Worm (Caenorhabditis elegans) whole organism, late embryonic: Measurements from ENCODE around the gene math-40.

Source experiments
- ama-1 ChIP-seq: fragments of 150-350 bp; optimal IDR thresholded peaks from 2 replicates; lab custom pipeline; 2014
- ceh-9 ChIP-seq: sonication (generic microtip); optimal IDR thresholded peaks from 2 replicates; lab custom pipeline; 2016; ENCODE audit warnings: mild to moderate bottlenecking, missing genetic modification characterization, inconsistent platforms, missing compliant biosample characterization
- fkh-10 ChIP-seq: fragments of 150-350 bp; optimal IDR thresholded peaks from 2 replicates; lab custom pipeline; 2014; ENCODE audit warnings: missing biosample characterization, missing genetic modification reagents, missing genetic modification characterization
- hlh-13 ChIP-seq: fragments of 200-800 bp; sonication (Bioruptor generic); optimal IDR thresholded peaks from 2 replicates; lab custom pipeline; 2018; ENCODE audit warnings: mild to moderate bottlenecking, missing genetic modification characterization, missing compliant biosample characterization
- hlh-30 ChIP-seq: sonication (generic microtip); optimal IDR thresholded peaks from 2 replicates; lab custom pipeline; 2017; ENCODE audit warnings: antibody characterized with exemption, missing genetic modification characterization, missing compliant biosample characterization; ENCODE audit not compliant: insufficient read depth
- lin-11 ChIP-seq: fragments of 200-800 bp; sonication (Bioruptor generic); optimal IDR thresholded peaks from 2 replicates; lab custom pipeline; 2018; ENCODE audit warnings: mild to moderate bottlenecking, missing genetic modification characterization, missing compliant biosample characterization
- nfya-1 ChIP-seq: sonication (generic microtip); optimal IDR thresholded peaks from 2 replicates; lab custom pipeline; 2017; ENCODE audit warnings: missing genetic modification characterization, mild to moderate bottlenecking, missing compliant biosample characterization, antibody characterized with exemption, moderate library complexity
- nhr-11 ChIP-seq: fragments of 150-350 bp; optimal IDR thresholded peaks from 2 replicates; lab custom pipeline; 2014; ENCODE audit warnings: missing biosample characterization, missing genetic modification characterization
- pag-3 ChIP-seq: sonication (generic microtip); optimal IDR thresholded peaks from 2 replicates; lab custom pipeline; 2016; ENCODE audit warnings: missing compliant biosample characterization, missing genetic modification characterization, borderline replicate concordance
- ref-2 ChIP-seq: sonication (generic microtip); optimal IDR thresholded peaks from 2 replicates; lab custom pipeline; 2016; ENCODE audit warnings: missing genetic modification characterization, missing compliant biosample characterization
- rnt-1 ChIP-seq: sonication (generic microtip); optimal IDR thresholded peaks from 2 replicates; lab custom pipeline; 2016; ENCODE audit warnings: missing genetic modification characterization, missing compliant biosample characterization
- unc-86 ChIP-seq: sonication (generic microtip); optimal IDR thresholded peaks from 2 replicates; lab custom pipeline; 2016; ENCODE audit warnings: missing genetic modification characterization, missing compliant biosample characterization

- TF ChIP-seq unc-86 (tag; lab: Kevin White, UChicago) (no peak), nfya-1 (tag; lab: Kevin White, UChicago) (no peak), hlh-13 (GFP tag; lab: Kevin White, UChicago) (no peak), fkh-10 (GFP tag; lab: Kevin White, UChicago) (no peak), nhr-11 (no peak), rnt-1 (tag; lab: Kevin White, UChicago) (no peak), ama-1 (no peak), pag-3 (no peak), hlh-30 (tag; lab: Kevin White, UChicago) (no peak), ceh-9 (tag; lab: Kevin White, UChicago) (no peak), ref-2 (tag; lab: Kevin White, UChicago) (no peak), lin-11 (tag; lab: Kevin White, UChicago) (no peak)
These were observed 17.7 kb downstream of the math-40 start, which contains the start of gene fbxb-97 for ce11 chrII:1848109-1848508.
